Worm (Caenorhabditis elegans) whole organism, late embryonic: ENCODE measurements around the gene D2062.4.

Experiments used
- F13H6.1 ChIP-seq: sonication (generic microtip); optimal IDR thresholded peaks from 2 replicates; lab custom pipeline; 2016; ENCODE audit warnings: missing genetic modification characterization, missing compliant biosample characterization
- K09A11.1 ChIP-seq: sonication (generic microtip); optimal IDR thresholded peaks from 2 replicates; lab custom pipeline; 2017; ENCODE audit warnings: antibody characterized with exemption, mild to moderate bottlenecking, missing genetic modification characterization, missing compliant biosample characterization; ENCODE audit not compliant: insufficient read depth
- Y22D7AL.16 ChIP-seq: sonication (generic microtip); optimal IDR thresholded peaks from 2 replicates; lab custom pipeline; 2016; ENCODE audit warnings: missing genetic modification characterization, missing compliant biosample characterization
- ama-1 ChIP-seq: fragments of 150-350 bp; optimal IDR thresholded peaks from 2 replicates; lab custom pipeline; 2014
- ceh-6 ChIP-seq: fragments of 200-800 bp; sonication (Bioruptor generic); optimal IDR thresholded peaks from 2 replicates; lab custom pipeline; 2018; ENCODE audit warnings: mild to moderate bottlenecking, missing genetic modification characterization, missing compliant biosample characterization
- ceh-9 ChIP-seq: sonication (generic microtip); optimal IDR thresholded peaks from 2 replicates; lab custom pipeline; 2016; ENCODE audit warnings: mild to moderate bottlenecking, missing genetic modification characterization, inconsistent platforms, missing compliant biosample characterization
- nhr-11 ChIP-seq: fragments of 150-350 bp; optimal IDR thresholded peaks from 2 replicates; lab custom pipeline; 2014; ENCODE audit warnings: missing biosample characterization, missing genetic modification characterization
- pqm-1 ChIP-seq: sonication (generic microtip); optimal IDR thresholded peaks from 2 replicates; lab custom pipeline; 2016; ENCODE audit warnings: missing genetic modification characterization, missing compliant biosample characterization
- sox-4 ChIP-seq: sonication (generic microtip); optimal IDR thresholded peaks from 2 replicates; lab custom pipeline; 2017; ENCODE audit warnings: mild to moderate bottlenecking, missing genetic modification characterization, inconsistent platforms, missing compliant biosample characterization
- ttx-3 ChIP-seq: sonication (generic microtip); optimal IDR thresholded peaks from 2 replicates; lab custom pipeline; 2016; ENCODE audit warnings: missing genetic modification reagents, missing genetic modification characterization, missing compliant biosample characterization

ce11 chrII:2640982-2641381 is 17.8 kb downstream of the D2062.4 start, which contains the start of gene F22E5.23:
- no peak for TF ChIP-seq pqm-1 (tag; lab: Kevin White, UChicago)
- TF ChIP-seq ceh-6 (GFP tag; lab: Kevin White, UChicago): no peak
- TF ChIP-seq Y22D7AL.16 (tag; lab: Kevin White, UChicago): no peak
- no peak for TF ChIP-seq ceh-9 (tag; lab: Kevin White, UChicago)
- no peak for TF ChIP-seq ama-1
- no peak for TF ChIP-seq F13H6.1
- TF ChIP-seq K09A11.1 (tag; lab: Kevin White, UChicago): no peak
- TF ChIP-seq sox-4: no peak
- TF ChIP-seq nhr-11 (tag; lab: Kevin White, UChicago): no peak
- TF ChIP-seq ttx-3 (tag; lab: Kevin White, UChicago): no peak
